Worm (Caenorhabditis elegans) whole organism, mixed stage, embryonic: ENCODE measurements around the gene anoh-1.

ENCODE experiments used
- M03D4.4 ChIP-seq: sonication (generic microtip); optimal IDR thresholded peaks from 2 replicates; lab custom pipeline; 2017; ENCODE audit warnings: mild to moderate bottlenecking, missing genetic modification characterization, missing compliant biosample characterization
- bed-3 ChIP-seq: fragments of 200-800 bp; sonication (Bioruptor generic); optimal IDR thresholded peaks from 3 replicates; lab custom pipeline; 2018; ENCODE audit warnings: mild to moderate bottlenecking, missing genetic modification characterization, moderate library complexity, missing compliant biosample characterization
- blmp-1 ChIP-seq: fragments of 150-350 bp; optimal IDR thresholded peaks from 2 replicates; lab custom pipeline; 2014; ENCODE audit warnings: missing biosample characterization, missing genetic modification characterization
- ceh-39 ChIP-seq: fragments of 150-350 bp; optimal IDR thresholded peaks from 2 replicates; lab custom pipeline; 2014; ENCODE audit warnings: missing biosample characterization, missing genetic modification characterization
- ceh-43 ChIP-seq: fragments of 200-800 bp; sonication (Bioruptor generic); optimal IDR thresholded peaks from 2 replicates; lab custom pipeline; 2018; ENCODE audit warnings: mild to moderate bottlenecking, missing genetic modification characterization, moderate library complexity, missing compliant biosample characterization
- ceh-83 ChIP-seq: fragments of 200-800 bp; sonication (Bioruptor generic); optimal IDR thresholded peaks from 2 replicates; lab custom pipeline; 2018; ENCODE audit warnings: mild to moderate bottlenecking, missing genetic modification characterization, missing compliant biosample characterization
- ces-1 ChIP-seq: fragments of 150-350 bp; optimal IDR thresholded peaks from 2 replicates; lab custom pipeline; 2014; ENCODE audit warnings: missing biosample characterization, missing genetic modification reagents, missing genetic modification characterization
- cnd-1 ChIP-seq: fragments of 200-800 bp; sonication (Bioruptor generic); optimal IDR thresholded peaks from 2 replicates; lab custom pipeline; 2018; ENCODE audit warnings: mild to moderate bottlenecking, missing genetic modification characterization, missing compliant biosample characterization
- drap-1 ChIP-seq: fragments of 200-800 bp; sonication (Bioruptor generic); optimal IDR thresholded peaks from 3 replicates; lab custom pipeline; 2018; ENCODE audit warnings: mild to moderate bottlenecking, missing genetic modification characterization, missing compliant biosample characterization
- elt-1 ChIP-seq: sonication (generic microtip); optimal IDR thresholded peaks from 2 replicates; lab custom pipeline; 2017; ENCODE audit warnings: missing genetic modification characterization, mild to moderate bottlenecking, missing compliant biosample characterization, antibody characterized with exemption, moderate library complexity, borderline replicate concordance; ENCODE audit not compliant: insufficient read depth
- flh-1 ChIP-seq: fragments of 200-800 bp; sonication (Bioruptor generic); optimal IDR thresholded peaks from 2 replicates; lab custom pipeline; 2018; ENCODE audit warnings: mild to moderate bottlenecking, missing genetic modification characterization, moderate library complexity, missing compliant biosample characterization
- ham-2 ChIP-seq: fragments of 200-800 bp; sonication (Bioruptor generic); optimal IDR thresholded peaks from 2 replicates; lab custom pipeline; 2018; ENCODE audit warnings: mild to moderate bottlenecking, missing genetic modification characterization, missing compliant biosample characterization
- hlh-1 ChIP-seq: fragments of 150-350 bp; optimal IDR thresholded peaks from 2 replicates; lab custom pipeline; 2014; ENCODE audit warnings: missing biosample characterization, missing genetic modification reagents, missing genetic modification characterization
- lin-13 ChIP-seq: fragments of 150-350 bp; optimal IDR thresholded peaks from 2 replicates; lab custom pipeline; 2014; ENCODE audit warnings: missing biosample characterization, missing genetic modification characterization
- lin-32 ChIP-seq: fragments of 200-800 bp; sonication (Bioruptor generic); optimal IDR thresholded peaks from 2 replicates; lab custom pipeline; 2018; ENCODE audit warnings: mild to moderate bottlenecking, missing genetic modification characterization, missing compliant biosample characterization
- mab-5 ChIP-seq: fragments of 150-350 bp; optimal IDR thresholded peaks from 2 replicates; lab custom pipeline; 2014; ENCODE audit warnings: missing biosample characterization, missing genetic modification characterization
- mep-1 ChIP-seq: fragments of 150-350 bp; optimal IDR thresholded peaks from 2 replicates; lab custom pipeline; 2017; ENCODE audit warnings: missing biosample characterization, missing genetic modification reagents, missing genetic modification characterization, inconsistent platforms
- mls-2 ChIP-seq: sonication (generic microtip); optimal IDR thresholded peaks from 2 replicates; lab custom pipeline; 2016; ENCODE audit warnings: mild to moderate bottlenecking, missing genetic modification characterization, moderate library complexity, missing compliant biosample characterization
- nhr-12 ChIP-seq: fragments of 150-350 bp; optimal IDR thresholded peaks from 2 replicates; lab custom pipeline; 2014; ENCODE audit warnings: missing biosample characterization, missing genetic modification characterization
- nhr-2 ChIP-seq: fragments of 150-350 bp; optimal IDR thresholded peaks from 2 replicates; lab custom pipeline; 2014; ENCODE audit warnings: missing biosample characterization, missing genetic modification characterization
- nhr-237 ChIP-seq: fragments of 150-350 bp; optimal IDR thresholded peaks from 2 replicates; lab custom pipeline; 2014; ENCODE audit warnings: missing biosample characterization, missing genetic modification characterization
- nhr-28 ChIP-seq: fragments of 150-350 bp; optimal IDR thresholded peaks from 2 replicates; lab custom pipeline; 2014; ENCODE audit warnings: missing biosample characterization, missing genetic modification characterization
- nhr-76 ChIP-seq: sonication (generic microtip); optimal IDR thresholded peaks from 2 replicates; lab custom pipeline; 2017; ENCODE audit warnings: missing biosample characterization, missing genetic modification characterization
- pha-4 ChIP-seq: fragments of 150-350 bp; optimal IDR thresholded peaks from 2 replicates; lab custom pipeline; 2018; ENCODE audit warnings: missing biosample characterization, missing genetic modification reagents, missing genetic modification characterization
- snpc-4 ChIP-seq: fragments of 150-350 bp; optimal IDR thresholded peaks from 2 replicates; lab custom pipeline; 2014; ENCODE audit warnings: missing biosample characterization, missing genetic modification characterization
- sptf-1 ChIP-seq: sonication (generic microtip); optimal IDR thresholded peaks from 2 replicates; lab custom pipeline; 2017; ENCODE audit warnings: mild to moderate bottlenecking, missing genetic modification characterization, moderate library complexity, missing compliant biosample characterization
- tbx-8 ChIP-seq: fragments of 200-800 bp; sonication (Bioruptor generic); optimal IDR thresholded peaks from 2 replicates; lab custom pipeline; 2018; ENCODE audit warnings: mild to moderate bottlenecking, missing genetic modification characterization, moderate library complexity, missing compliant biosample characterization
- unc-120 ChIP-seq: sonication (generic microtip); optimal IDR thresholded peaks from 2 replicates; lab custom pipeline; 2017; ENCODE audit warnings: missing genetic modification characterization, missing compliant biosample characterization; ENCODE audit not compliant: poor library complexity, severe bottlenecking
- zip-8 ChIP-seq: fragments of 150-350 bp; optimal IDR thresholded peaks from 2 replicates; lab custom pipeline; 2014; ENCODE audit warnings: missing biosample characterization, missing genetic modification characterization
- ztf-11 ChIP-seq: fragments of 150-350 bp; optimal IDR thresholded peaks from 2 replicates; lab custom pipeline; 2014; ENCODE audit warnings: missing biosample characterization, missing genetic modification characterization

The anoh-1 gene

ce11 chrIII:13276958-13277357 is 30.6 kb downstream of the anoh-1 start, which contains the start of gene unc-64:
Gene unc-64, plus strand, starts transcription at chrIII:13277258.
- TF ChIP-seq ces-1 (GFP tag; lab: Kevin White, UChicago) (no peak), ceh-83 (GFP tag; lab: Kevin White, UChicago) (no peak), nhr-28 (tag; lab: Kevin White, UChicago) (no peak), nhr-12 (tag; lab: Kevin White, UChicago) (no peak), sptf-1 (tag; lab: Kevin White, UChicago) (no peak), drap-1 (GFP tag; lab: Kevin White, UChicago) (no peak), hlh-1 (no peak), cnd-1 (tag; lab: Kevin White, UChicago) (no peak), nhr-76 (tag; lab: Kevin White, UChicago) (no peak), flh-1 (GFP tag; lab: Kevin White, UChicago) (no peak), ceh-39 (tag; lab: Kevin White, UChicago) (no peak), lin-32 (no peak), unc-120 (tag; lab: Kevin White, UChicago) (no peak), ham-2 (GFP tag; lab: Kevin White, UChicago) (no peak), elt-1 (no peak), ceh-43 (no peak), mep-1 (tag; lab: Kevin White, UChicago) (no peak), bed-3 (GFP tag; lab: Kevin White, UChicago) (no peak), tbx-8 (GFP tag; lab: Kevin White, UChicago) (no peak)
- TF ChIP-seq, all 35 proteins: peak for 0

ce11 chrIII:13277881-13278500 is 31.6 kb downstream of the anoh-1 start:
- TF ChIP-seq pha-4 (tag; lab: Kevin White, UChicago): no peak
- TF ChIP-seq blmp-1 (tag; lab: Kevin White, UChicago): no peak
- peak; percentile 98 for TF ChIP-seq zip-8 (tag; lab: Kevin White, UChicago)
- TF ChIP-seq mep-1 (tag; lab: Kevin White, UChicago): no peak

- TF ChIP-seq M03D4.4 (tag; lab: Kevin White, UChicago): no peak
- TF ChIP-seq lin-32: no peak
- no peak for TF ChIP-seq sptf-1 (tag; lab: Kevin White, UChicago)
- TF ChIP-seq hlh-1: no peak
- TF ChIP-seq elt-1: no peak
- no peak for TF ChIP-seq snpc-4
- TF ChIP-seq ceh-39 (tag; lab: Kevin White, UChicago): no peak
- TF ChIP-seq ztf-11 (tag; lab: Kevin White, UChicago): no peak
- no peak for TF ChIP-seq tbx-8 (GFP tag; lab: Kevin White, UChicago)
- TF ChIP-seq ceh-43: no peak
- no peak for TF ChIP-seq nhr-237 (tag; lab: Kevin White, UChicago)
- no peak for TF ChIP-seq drap-1 (GFP tag; lab: Kevin White, UChicago)
- no peak for TF ChIP-seq bed-3 (GFP tag; lab: Kevin White, UChicago)
- TF ChIP-seq ces-1 (GFP tag; lab: Kevin White, UChicago): no peak
- TF ChIP-seq lin-13 (tag; lab: Kevin White, UChicago): no peak
- TF ChIP-seq nhr-28 (tag; lab: Kevin White, UChicago): no peak
- TF ChIP-seq mab-5: no peak
- TF ChIP-seq unc-120 (tag; lab: Kevin White, UChicago): no peak
- TF ChIP-seq pha-4 (tag; lab: Kevin White, UChicago): no peak
- TF ChIP-seq nhr-2 (tag; lab: Kevin White, UChicago): no peak
Observed at ce11 chrIII:13285421-13285820, 39.1 kb downstream of the anoh-1 start, which contains the start of gene F56A8.8. Gene F56A8.8, plus strand, starts transcription at chrIII:13285721.

- TF ChIP-seq mls-2 (tag; lab: Kevin White, UChicago) (peak; percentile 51), drap-1 (GFP tag; lab: Kevin White, UChicago) (peak; percentile 14), ceh-43 (peak; percentile 59), sptf-1 (tag; lab: Kevin White, UChicago) (peak; percentile 50), M03D4.4 (tag; lab: Kevin White, UChicago) (peak; percentile 43)
Observed at ce11 chrIII:13292971-13293514, 46.7 kb downstream of the anoh-1 start, which contains the start of gene set-25. Gene set-25, minus strand, starts transcription at chrIII:13293090.
